Worm (Caenorhabditis elegans) whole organism, late embryonic: ENCODE results near the gene C44B12.9.

ENCODE experiments used
- C38D4.7 ChIP-seq: fragments of 200-800 bp; sonication (Bioruptor generic); optimal IDR thresholded peaks from 2 replicates; lab custom pipeline; 2018; ENCODE audit warnings: mild to moderate bottlenecking, missing genetic modification characterization, moderate library complexity, missing compliant biosample characterization
- ama-1 ChIP-seq: fragments of 150-350 bp; optimal IDR thresholded peaks from 2 replicates; lab custom pipeline; 2014
- ceh-31 ChIP-seq: sonication (generic microtip); optimal IDR thresholded peaks from 2 replicates; lab custom pipeline; 2016; ENCODE audit warnings: missing genetic modification characterization, missing compliant biosample characterization

DNA sequence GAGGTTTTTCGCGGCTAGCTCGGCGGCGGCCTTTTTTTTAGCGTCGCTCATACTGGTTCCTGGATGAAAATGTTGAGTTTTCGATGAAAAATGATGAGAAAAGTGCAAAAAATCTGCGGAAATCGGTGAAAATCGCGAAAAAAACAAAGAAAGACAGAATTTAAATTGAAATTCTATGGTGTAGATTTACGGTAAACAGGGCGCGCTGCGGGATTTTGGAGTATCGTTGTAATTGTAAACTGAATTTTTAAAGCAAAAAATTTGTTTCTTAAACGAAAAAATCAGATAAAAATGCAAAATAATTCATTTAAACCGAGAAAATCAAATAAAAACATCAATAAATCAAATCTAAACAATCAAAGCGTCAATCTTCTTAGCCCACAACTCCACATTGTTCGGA lies 49.7 kb downstream of the C44B12.9 start, which contains the start of gene dcap-1:
- TF ChIP-seq ceh-31 (tag; lab: Kevin White, UChicago) (no peak), ama-1 (lab: Kevin White, UChicago) (no peak), C38D4.7 (no peak)
